Worm (Caenorhabditis elegans): ENCODE data around the gene Y39B6A.5.

Y39B6A.5 gene

DNA sequence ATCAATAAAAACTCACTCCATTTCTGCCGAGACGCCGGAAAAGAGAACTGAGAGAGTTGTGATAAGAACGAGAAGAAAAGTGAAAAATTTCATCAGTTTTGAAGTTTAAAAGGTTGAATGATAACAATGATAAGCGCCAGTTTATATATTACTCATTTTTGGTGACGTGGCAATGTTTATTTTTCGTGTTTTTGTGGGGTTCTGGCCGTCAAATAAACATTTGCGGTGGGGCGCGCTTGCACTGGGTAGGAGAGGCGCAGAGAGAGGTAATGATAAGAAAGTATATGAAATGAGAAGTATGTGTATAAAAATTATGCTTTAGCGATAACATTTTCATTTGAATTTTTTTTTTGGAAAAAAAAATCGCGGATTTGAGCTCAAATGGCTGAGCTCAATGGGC is at the start of gene Y39B6A.5:
Y39B6A.5 (minus strand) TSS at position 214 of the 400 bp plus-strand sequence.
- TF ChIP-seq blmp-1 (tag; optimal IDR thresholded peaks at IDR 0.05): no peak
- no peak for TF ChIP-seq flh-1 (GFP tag; optimal IDR thresholded peaks at IDR 0.05)
- TF ChIP-seq cnd-1 (tag; optimal IDR thresholded peaks at IDR 0.05): no peak
- no peak for TF ChIP-seq unc-39 (tag; optimal IDR thresholded peaks at IDR 0.05)
- no peak for TF ChIP-seq nhr-28 (tag; optimal IDR thresholded peaks at IDR 0.05)

ce11 chrV:19206911-19207310 is 48.2 kb upstream of the Y39B6A.5 start:
- no peak for TF ChIP-seq nhr-28 (tag; optimal IDR thresholded peaks at IDR 0.05)
- TF ChIP-seq tbx-8 (GFP tag; optimal IDR thresholded peaks at IDR 0.05): no peak
- no peak for TF ChIP-seq lsy-2 (tag; optimal IDR thresholded peaks at IDR 0.05)
- no peak for TF ChIP-seq flh-1 (GFP tag; optimal IDR thresholded peaks at IDR 0.05)
- TF ChIP-seq nhr-237 (tag; optimal IDR thresholded peaks at IDR 0.05): no peak
- TF ChIP-seq nhr-76 (tag; optimal IDR thresholded peaks at IDR 0.05): no peak
- no peak for TF ChIP-seq nhr-2 (tag; optimal IDR thresholded peaks at IDR 0.05)
- no peak for TF ChIP-seq hlh-1 (tag; optimal IDR thresholded peaks at IDR 0.05)
- no peak for TF ChIP-seq ceh-39 (tag; optimal IDR thresholded peaks at IDR 0.05)
- TF ChIP-seq ham-2 (GFP tag; optimal IDR thresholded peaks at IDR 0.05): no peak
- no peak for TF ChIP-seq elt-3 (tag; optimal IDR thresholded peaks at IDR 0.05)
- no peak for TF ChIP-seq unc-62 (GFP tag; optimal IDR thresholded peaks at IDR 0.05)
- TF ChIP-seq drap-1 (GFP tag; optimal IDR thresholded peaks at IDR 0.05): no peak
- TF ChIP-seq zip-8 (tag; optimal IDR thresholded peaks at IDR 0.05): no peak
- TF ChIP-seq ceh-83 (GFP tag; optimal IDR thresholded peaks at IDR 0.05): no peak
- no peak for TF ChIP-seq mls-2 (tag; optimal IDR thresholded peaks at IDR 0.05)

DNA sequence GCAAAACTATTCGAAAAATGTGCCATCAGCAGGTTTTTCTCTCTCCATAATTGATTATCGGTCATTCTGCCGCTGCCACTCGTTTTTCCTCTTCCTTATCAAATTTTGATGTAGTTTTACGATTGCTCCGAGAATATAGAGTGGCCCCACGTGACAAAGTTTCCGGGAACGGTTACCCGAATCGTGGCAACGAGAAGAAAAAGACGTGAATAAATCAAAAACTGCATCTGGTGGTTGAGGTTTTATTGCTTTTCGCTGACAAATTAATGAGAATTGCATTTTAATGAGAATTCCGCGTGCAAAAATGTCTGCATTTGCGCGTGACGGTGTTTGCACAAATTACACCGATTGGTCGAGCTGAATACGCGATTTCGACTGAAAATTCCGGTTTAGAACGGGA is 46.8 kb upstream of the Y39B6A.5 start:
- TF ChIP-seq ceh-83 (GFP tag; optimal IDR thresholded peaks at IDR 0.05): no peak
- no peak for TF ChIP-seq nhr-237 (tag; optimal IDR thresholded peaks at IDR 0.05)
- no peak for TF ChIP-seq flh-1 (GFP tag; optimal IDR thresholded peaks at IDR 0.05)
- TF ChIP-seq zip-8 (tag; optimal IDR thresholded peaks at IDR 0.05): no peak
- TF ChIP-seq nhr-12 (tag; optimal IDR thresholded peaks at IDR 0.05): no peak
- TF ChIP-seq pha-4 (tag; optimal IDR thresholded peaks at IDR 0.05): no peak
- TF ChIP-seq mep-1 (tag; optimal IDR thresholded peaks at IDR 0.05): no peak
- TF ChIP-seq sem-2 (GFP tag; optimal IDR thresholded peaks at IDR 0.05): no peak
- TF ChIP-seq snpc-4 (tag; optimal IDR thresholded peaks at IDR 0.05): no peak
- no peak for TF ChIP-seq elt-3 (tag; optimal IDR thresholded peaks at IDR 0.05)
- no peak for TF ChIP-seq nhr-28 (tag; optimal IDR thresholded peaks at IDR 0.05)
- TF ChIP-seq tbx-8 (GFP tag; optimal IDR thresholded peaks at IDR 0.05): no peak
- TF ChIP-seq nhr-76 (tag; optimal IDR thresholded peaks at IDR 0.05): no peak
- no peak for TF ChIP-seq bed-3 (GFP tag; optimal IDR thresholded peaks at IDR 0.05)

- TF ChIP-seq nhr-76 (tag; optimal IDR thresholded peaks at IDR 0.05) (no peak), sptf-1 (tag; optimal IDR thresholded peaks at IDR 0.05) (no peak), nhr-237 (tag; optimal IDR thresholded peaks at IDR 0.05) (no peak), bed-3 (GFP tag; optimal IDR thresholded peaks at IDR 0.05) (no peak), hlh-1 (tag; optimal IDR thresholded peaks at IDR 0.05) (no peak), elt-3 (tag; optimal IDR thresholded peaks at IDR 0.05) (no peak), ztf-11 (tag; optimal IDR thresholded peaks at IDR 0.05) (no peak), sem-2 (GFP tag; optimal IDR thresholded peaks at IDR 0.05) (no peak), mep-1 (tag; optimal IDR thresholded peaks at IDR 0.05) (no peak), cnd-1 (tag; optimal IDR thresholded peaks at IDR 0.05) (no peak), tbx-8 (GFP tag; optimal IDR thresholded peaks at IDR 0.05) (no peak), unc-39 (tag; optimal IDR thresholded peaks at IDR 0.05) (no peak), mab-5 (tag; optimal IDR thresholded peaks at IDR 0.05) (no peak), ceh-39 (tag; optimal IDR thresholded peaks at IDR 0.05) (no peak), snpc-4 (tag; optimal IDR thresholded peaks at IDR 0.05) (no peak)
Measured at ce11 chrV:19203299-19203698, 44.6 kb upstream of the Y39B6A.5 start, which contains the start of gene Y39B6A.1. TSS of gene Y39B6A.1 (minus strand) at chrV:19203607.

ce11 chrV:19202800-19203199 is 44.1 kb upstream of the Y39B6A.5 start:
- TF ChIP-seq sem-2 (GFP tag; optimal IDR thresholded peaks at IDR 0.05) (no peak), flh-1 (GFP tag; optimal IDR thresholded peaks at IDR 0.05) (no peak), ham-2 (GFP tag; optimal IDR thresholded peaks at IDR 0.05) (no peak), sptf-1 (tag; optimal IDR thresholded peaks at IDR 0.05) (no peak)

- no peak for TF ChIP-seq nhr-12 (tag; optimal IDR thresholded peaks at IDR 0.05)
- no peak for TF ChIP-seq mab-5 (tag; optimal IDR thresholded peaks at IDR 0.05)
Measured at ce11 chrV:19201190-19201589, 42.5 kb upstream of the Y39B6A.5 start.
